Fruit fly (Drosophila melanogaster) whole organism, pupa: Measurements from ENCODE around the gene CG10508.

Experiments used
- CG12605 ChIP-seq: fragments of 200-800 bp; sonication (Bioruptor generic); IDR thresholded peaks from 2 replicates; pipeline ENCODE4 v1.3.6; 2022; ENCODE audit warnings: missing biosample characterization, missing genetic modification characterization
- CG15710 ChIP-seq: fragments of 200-800 bp; sonication (Bioruptor generic); optimal IDR thresholded peaks from 2 replicates; lab custom pipeline; 2018; ENCODE audit warnings: missing biosample characterization, mild to moderate bottlenecking, missing genetic modification characterization, moderate library complexity
- CG34367 ChIP-seq: fragments of 200-800 bp; sonication (Bioruptor generic); optimal IDR thresholded peaks from 2 replicates; lab custom pipeline; 2018; ENCODE audit warnings: missing biosample characterization, mild to moderate bottlenecking, missing genetic modification characterization
- CG8159 ChIP-seq: fragments of 200-800 bp; sonication (Bioruptor generic); optimal IDR thresholded peaks from 3 replicates; lab custom pipeline; 2018; ENCODE audit warnings: missing biosample characterization, mild to moderate bottlenecking, missing genetic modification characterization, moderate library complexity
- CG8301 ChIP-seq: fragments of 200-800 bp; sonication (Bioruptor generic); optimal IDR thresholded peaks from 2 replicates; lab custom pipeline; 2018; ENCODE audit warnings: missing biosample characterization, mild to moderate bottlenecking, missing genetic modification characterization
- CG9948 ChIP-seq: fragments of 200-800 bp; sonication (Bioruptor generic); optimal IDR thresholded peaks from 2 replicates; lab custom pipeline; 2018; ENCODE audit warnings: missing biosample characterization, mild to moderate bottlenecking, missing genetic modification characterization, moderate library complexity
- D1 ChIP-seq: fragments of 200-800 bp; sonication (Bioruptor generic); optimal IDR thresholded peaks from 2 replicates; lab custom pipeline; 2018; ENCODE audit warnings: missing biosample characterization, mild to moderate bottlenecking, missing genetic modification characterization, moderate library complexity
- Ets98B ChIP-seq: fragments of 200-800 bp; sonication (Bioruptor generic); IDR thresholded peaks from 2 replicates; pipeline ENCODE4 v1.3.6; 2022; ENCODE audit warnings: missing biosample characterization, missing genetic modification characterization
- Pif1A ChIP-seq: fragments of 200-800 bp; sonication (Bioruptor generic); optimal IDR thresholded peaks from 3 replicates; lab custom pipeline; 2016; ENCODE audit warnings: missing biosample characterization, missing genetic modification characterization
- Snoo ChIP-seq: fragments of 200-800 bp; sonication (Bioruptor generic); optimal IDR thresholded peaks from 3 replicates; lab custom pipeline; 2017; ENCODE audit warnings: missing biosample characterization, mild to moderate bottlenecking, missing genetic modification characterization, inconsistent platforms

- TF ChIP-seq Pif1A (GFP tag; lab: Kevin White, UChicago) (no peak), CG8159 (tag; lab: Kevin White, UChicago) (no peak), Ets98B (no peak), CG9948 (tag; lab: Kevin White, UChicago) (no peak), D1 (tag; lab: Kevin White, UChicago) (no peak), CG8301 (tag; lab: Kevin White, UChicago) (no peak), CG34367 (tag; lab: Kevin White, UChicago) (no peak), Snoo (tag; lab: Kevin White, UChicago) (no peak), CG12605 (0 out of 2 replicates have a peak, but pooled peaks have one; percentile 14), CG15710 (no peak)
Observed at dm6 chr3L:21261403-21262164, 51.6 kb downstream of the CG10508 start.
